Fruit fly (Drosophila melanogaster) whole organism, prepupa: Measurements from ENCODE around the gene pim.

Source experiments
- Blimp-1 ChIP-seq: fragments of 200-800 bp; sonication (Bioruptor generic); optimal IDR thresholded peaks from 3 replicates; lab custom pipeline; 2017; ENCODE audit warnings: missing biosample characterization, missing genetic modification characterization, mild to moderate bottlenecking, moderate library complexity, missing genetic modification reagents
- CG10631 ChIP-seq: fragments of 200-800 bp; sonication (Bioruptor generic); optimal IDR thresholded peaks from 2 replicates; lab custom pipeline; 2016; ENCODE audit warnings: missing biosample characterization, missing genetic modification characterization
- CG10669 ChIP-seq: fragments of 200-800 bp; sonication (Bioruptor generic); optimal IDR thresholded peaks from 3 replicates; lab custom pipeline; 2018; ENCODE audit warnings: missing biosample characterization, mild to moderate bottlenecking, missing genetic modification characterization, moderate library complexity
- CG11762 ChIP-seq: fragments of 200-800 bp; sonication (Bioruptor generic); optimal IDR thresholded peaks from 3 replicates; lab custom pipeline; 2016; ENCODE audit warnings: missing biosample characterization, missing genetic modification characterization; ENCODE audit not compliant: insufficient read depth
- CG1621 ChIP-seq: fragments of 200-800 bp; sonication (Bioruptor generic); optimal IDR thresholded peaks from 3 replicates; lab custom pipeline; 2018; ENCODE audit warnings: missing biosample characterization, mild to moderate bottlenecking, missing genetic modification characterization
- CG3032 ChIP-seq: fragments of 200-800 bp; optimal IDR thresholded peaks from 2 replicates; lab custom pipeline; 2019; ENCODE audit warnings: missing biosample characterization, mild to moderate bottlenecking, missing genetic modification characterization, moderate library complexity
- CG32006 ChIP-seq: fragments of 200-800 bp; sonication (Bioruptor generic); optimal IDR thresholded peaks from 3 replicates; lab custom pipeline; 2017; ENCODE audit warnings: missing biosample characterization, mild to moderate bottlenecking, missing genetic modification characterization
- CG34406 ChIP-seq: fragments of 200-800 bp; sonication (Bioruptor generic); optimal IDR thresholded peaks from 3 replicates; lab custom pipeline; 2016; ENCODE audit warnings: missing biosample characterization, missing genetic modification characterization
- CG3919 ChIP-seq: fragments of 200-800 bp; sonication (Bioruptor generic); optimal IDR thresholded peaks from 3 replicates; lab custom pipeline; 2016; ENCODE audit warnings: missing biosample characterization, missing genetic modification characterization
- CG4318 ChIP-seq: fragments of 200-800 bp; sonication (Bioruptor generic); optimal IDR thresholded peaks from 3 replicates; lab custom pipeline; 2017; ENCODE audit warnings: missing biosample characterization, mild to moderate bottlenecking, missing genetic modification characterization
- CG6854 ChIP-seq: fragments of 200-800 bp; sonication (Bioruptor generic); optimal IDR thresholded peaks from 2 replicates; lab custom pipeline; 2017; ENCODE audit warnings: missing biosample characterization, mild to moderate bottlenecking, missing genetic modification characterization
- CG7368 ChIP-seq: fragments of 200-800 bp; sonication (Bioruptor generic); optimal IDR thresholded peaks from 3 replicates; lab custom pipeline; 2016; ENCODE audit warnings: missing biosample characterization, missing genetic modification characterization
- CG8319 ChIP-seq: fragments of 200-800 bp; sonication (Bioruptor generic); optimal IDR thresholded peaks from 3 replicates; lab custom pipeline; 2016; ENCODE audit warnings: missing biosample characterization, missing genetic modification characterization
- CG8632 ChIP-seq: fragments of 200-800 bp; sonication (Bioruptor generic); optimal IDR thresholded peaks from 3 replicates; lab custom pipeline; 2016; ENCODE audit warnings: missing biosample characterization, missing genetic modification characterization
- CG9139 ChIP-seq: fragments of 200-800 bp; sonication (Bioruptor generic); optimal IDR thresholded peaks from 3 replicates; lab custom pipeline; 2017; ENCODE audit warnings: missing biosample characterization, mild to moderate bottlenecking, missing genetic modification characterization
- Eip93F ChIP-seq: fragments of 200-800 bp; sonication (Bioruptor generic); optimal IDR thresholded peaks from 2 replicates; lab custom pipeline; 2016; ENCODE audit warnings: missing biosample characterization, mild to moderate bottlenecking, missing genetic modification characterization
- Ets21C ChIP-seq: fragments of 200-800 bp; sonication (Bioruptor generic); optimal IDR thresholded peaks from 3 replicates; lab custom pipeline; 2016; ENCODE audit warnings: missing biosample characterization, missing genetic modification characterization
- Ets96B ChIP-seq: fragments of 200-800 bp; optimal IDR thresholded peaks from 2 replicates; lab custom pipeline; 2019; ENCODE audit warnings: missing biosample characterization, mild to moderate bottlenecking, missing genetic modification characterization, moderate library complexity
- Hr38 ChIP-seq: sonication (Bioruptor generic); optimal IDR thresholded peaks from 2 replicates; lab custom pipeline; 2016; ENCODE audit warnings: missing biosample characterization, missing genetic modification characterization
- Hr39 ChIP-seq: fragments of 200-800 bp; sonication (Bioruptor generic); optimal IDR thresholded peaks from 2 replicates; lab custom pipeline; 2016; ENCODE audit warnings: missing biosample characterization, missing genetic modification characterization
- Hr4 ChIP-seq: fragments of 200-800 bp; sonication (Bioruptor generic); optimal IDR thresholded peaks from 3 replicates; lab custom pipeline; 2016; ENCODE audit warnings: missing biosample characterization, missing genetic modification characterization
- Lpt ChIP-seq: fragments of 200-800 bp; sonication (Bioruptor generic); optimal IDR thresholded peaks from 3 replicates; lab custom pipeline; 2016; ENCODE audit warnings: missing biosample characterization, missing genetic modification characterization
- Met ChIP-seq: fragments of 200-800 bp; sonication (Bioruptor generic); optimal IDR thresholded peaks from 3 replicates; lab custom pipeline; 2016; ENCODE audit warnings: missing biosample characterization, missing genetic modification characterization
- OdsH ChIP-seq: fragments of 200-800 bp; sonication (Bioruptor generic); optimal IDR thresholded peaks from 3 replicates; lab custom pipeline; 2016; ENCODE audit warnings: missing biosample characterization, missing genetic modification characterization
- Sox102F ChIP-seq: fragments of 200-800 bp; sonication (Bioruptor generic); optimal IDR thresholded peaks from 2 replicates; lab custom pipeline; 2016; ENCODE audit warnings: missing biosample characterization, mild to moderate bottlenecking, missing genetic modification characterization
- Sox14 ChIP-seq: fragments of 200-800 bp; sonication (Bioruptor generic); optimal IDR thresholded peaks from 3 replicates; lab custom pipeline; 2016; ENCODE audit warnings: missing biosample characterization, missing genetic modification characterization
- Sox15 ChIP-seq: fragments of 200-800 bp; sonication (Bioruptor generic); optimal IDR thresholded peaks from 3 replicates; lab custom pipeline; 2016; ENCODE audit warnings: missing biosample characterization, missing genetic modification characterization
- achi ChIP-seq: fragments of 200-800 bp; sonication (Bioruptor generic); optimal IDR thresholded peaks from 3 replicates; lab custom pipeline; 2016; ENCODE audit warnings: missing biosample characterization, missing genetic modification characterization
- cyc ChIP-seq: fragments of 200-800 bp; sonication (Bioruptor generic); optimal IDR thresholded peaks from 3 replicates; lab custom pipeline; 2016; ENCODE audit warnings: missing biosample characterization, missing genetic modification characterization
- dac ChIP-seq: fragments of 200-800 bp; sonication (Bioruptor generic); optimal IDR thresholded peaks from 2 replicates; lab custom pipeline; 2017; ENCODE audit warnings: missing biosample characterization, mild to moderate bottlenecking, missing genetic modification characterization
- eg ChIP-seq: fragments of 200-800 bp; sonication (Bioruptor generic); IDR thresholded peaks from 3 replicates; pipeline ENCODE4 v1.3.6; 2022; ENCODE audit warnings: missing biosample characterization, missing genetic modification characterization
- fd85E ChIP-seq: fragments of 200-800 bp; sonication (Bioruptor generic); optimal IDR thresholded peaks from 3 replicates; lab custom pipeline; 2016; ENCODE audit warnings: missing biosample characterization, missing genetic modification characterization
- fkh ChIP-seq: fragments of 200-800 bp; sonication (Bioruptor generic); optimal IDR thresholded peaks from 3 replicates; lab custom pipeline; 2017; ENCODE audit warnings: missing biosample characterization, mild to moderate bottlenecking, missing genetic modification characterization, moderate library complexity
- lz ChIP-seq: fragments of 200-800 bp; sonication (Bioruptor generic); optimal IDR thresholded peaks from 3 replicates; lab custom pipeline; 2016; ENCODE audit warnings: missing biosample characterization, missing genetic modification characterization
- net ChIP-seq: fragments of 200-800 bp; sonication (Bioruptor generic); optimal IDR thresholded peaks from 3 replicates; lab custom pipeline; 2016; ENCODE audit warnings: missing biosample characterization, missing genetic modification characterization
- pdm3 ChIP-seq: fragments of 200-800 bp; sonication (Bioruptor generic); optimal IDR thresholded peaks from 3 replicates; lab custom pipeline; 2016; ENCODE audit warnings: missing biosample characterization, missing genetic modification characterization
- spab ChIP-seq: fragments of 200-800 bp; sonication (Bioruptor generic); optimal IDR thresholded peaks from 2 replicates; lab custom pipeline; 2017; ENCODE audit warnings: missing biosample characterization, mild to moderate bottlenecking, missing genetic modification characterization, missing genetic modification reagents
- ss ChIP-seq, 2 experiments: fragments of 200-800 bp; sonication (Bioruptor generic); optimal IDR thresholded peaks; 2 replicates in 1 of 2; 3 replicates in 1 of 2; lab custom pipeline; 2017 to 2018; ENCODE audit warnings: mild to moderate bottlenecking in 2 of 2, missing biosample characterization in 2 of 2, missing genetic modification characterization in 2 of 2, moderate library complexity in 1 of 2
- svp ChIP-seq: fragments of 200-800 bp; sonication (Bioruptor generic); peaks from one replicate; lab custom pipeline; 2016; ENCODE audit warnings: missing biosample characterization, missing genetic modification characterization
- topi ChIP-seq: fragments of 200-800 bp; sonication (Bioruptor generic); optimal IDR thresholded peaks from 3 replicates; lab custom pipeline; 2016; ENCODE audit warnings: missing biosample characterization, missing genetic modification characterization
- vri ChIP-seq: fragments of 200-800 bp; sonication (Bioruptor generic); optimal IDR thresholded peaks from 3 replicates; lab custom pipeline; 2016; ENCODE audit warnings: missing biosample characterization, mild to moderate bottlenecking, missing genetic modification characterization

Gene pim

dm6 chr2L:10387869-10388726 is 25.3 kb downstream of the pim start, which contains the start of gene da (continued):
- TF ChIP-seq Sox102F (GFP tag; lab: Kevin White, UChicago) (peak; percentile 4), CG4318 (no peak), Hr4 (peak; percentile 54), Lpt (no peak), CG11762 (GFP tag; lab: Kevin White, UChicago) (no peak), CG8632 (GFP tag; lab: Kevin White, UChicago) (no peak), CG8319 (GFP tag; lab: Kevin White, UChicago) (no peak), CG1621 (tag; lab: Kevin White, UChicago) (no peak), Hr38 (no peak), CG32006 (no peak), net (peak; percentile 23), Hr39 (GFP tag; lab: Kevin White, UChicago) (peak; percentile 63), CG10631 (GFP tag; lab: Kevin White, UChicago) (no peak), cyc (GFP tag; lab: Kevin White, UChicago) (peak; percentile 50), Blimp-1 (peak; percentile 17), CG3032 (tag; lab: Kevin White, UChicago) (peak; percentile 61), CG7368 (GFP tag; lab: Kevin White, UChicago) (peak; percentile 24), CG10669 (GFP tag; lab: Kevin White, UChicago) (peak; percentile 22), Eip93F (peak; percentile 21), topi (GFP tag; lab: Kevin White, UChicago) (peak; percentile 44), Ets21C (GFP tag; lab: Kevin White, UChicago) (peak; percentile 12), CG34406 (GFP tag; lab: Kevin White, UChicago) (no peak), Sox14 (GFP tag; lab: Kevin White, UChicago) (peak; percentile 80), pdm3 (GFP tag; lab: Kevin White, UChicago) (peak; percentile 73), fkh (GFP tag; lab: Kevin White, UChicago) (peak; percentile 47), Ets96B (tag; lab: Kevin White, UChicago) (peak; percentile 24), dac (peak; percentile 8), CG3919 (GFP tag; lab: Kevin White, UChicago) (no peak), Met (GFP tag; lab: Kevin White, UChicago) (peak; percentile 62), OdsH (GFP tag; lab: Kevin White, UChicago) (peak; percentile 58), ss (GFP tag; optimal IDR thresholded peaks at IDR 0.05; lab: Kevin White, UChicago) (peak in 1 of 2 experiments; percentile 24), CG9139 (GFP tag; lab: Kevin White, UChicago) (no peak), Sox15 (GFP tag; lab: Kevin White, UChicago) (peak; percentile 5), spab (GFP tag; lab: Kevin White, UChicago) (no peak), lz (GFP tag; lab: Kevin White, UChicago) (peak; percentile 61), fd85E (no peak), vri (peak; percentile 45), achi (GFP tag; lab: Kevin White, UChicago) (peak; percentile 45)

dm6 chr2L:10393467-10393866 is 30.7 kb downstream of the pim start:
- peak; percentile 18 for TF ChIP-seq vri
- TF ChIP-seq CG8632 (GFP tag; lab: Kevin White, UChicago), result no peak

dm6 chr2L:10395035-10395434 is 32.2 kb downstream of the pim start:
- no peak for TF ChIP-seq svp (GFP tag; lab: Kevin White, UChicago)
- TF ChIP-seq eg (GFP tag; lab: Robert Waterston, UW), result no peak
- TF ChIP-seq CG6854, result no peak
